Worm (Caenorhabditis elegans) whole organism, young adult: Measurements from ENCODE around the gene col-99.
"Not testable (repeated sequence)": the region's sequence is repeated elsewhere in the genome, so short reads cannot be mapped to it uniquely, and the experiment has no call there.

Experiments
- B0035.1 ChIP-seq: sonication (generic microtip); optimal IDR thresholded peaks from 2 replicates; lab custom pipeline; 2016; ENCODE audit warnings: missing genetic modification characterization, mild to moderate bottlenecking, missing compliant biosample characterization, missing genotype, missing genetic modification reagents
- D2030.7 ChIP-seq: fragments of 200-800 bp; sonication (Bioruptor generic); IDR thresholded peaks from 2 replicates; pipeline ENCODE4 v1.3.6; 2022; ENCODE audit warnings: missing genetic modification reagents, missing genetic modification characterization, missing compliant biosample characterization
- F23B12.7 ChIP-seq: sonication (generic microtip); optimal IDR thresholded peaks from 2 replicates; lab custom pipeline; 2017; ENCODE audit warnings: missing genetic modification characterization, mild to moderate bottlenecking, missing compliant biosample characterization, antibody characterized with exemption, moderate library complexity; ENCODE audit not compliant: insufficient read depth
- F39B2.1 ChIP-seq: fragments of 200-800 bp; sonication (Bioruptor generic); IDR thresholded peaks from 2 replicates; pipeline ENCODE4 v1.3.6; 2022; ENCODE audit warnings: missing genetic modification reagents, missing genetic modification characterization, missing compliant biosample characterization
- F57C9.4 ChIP-seq: sonication (generic microtip); optimal IDR thresholded peaks from 2 replicates; lab custom pipeline; 2017; ENCODE audit warnings: mild to moderate bottlenecking, missing genetic modification characterization, missing compliant biosample characterization
- K12H6.12 ChIP-seq: fragments of 200-800 bp; sonication (Bioruptor generic); optimal IDR thresholded peaks from 2 replicates; lab custom pipeline; 2018; ENCODE audit warnings: mild to moderate bottlenecking, missing genetic modification characterization, missing compliant biosample characterization
- T26A5.8 ChIP-seq: sonication (generic microtip); optimal IDR thresholded peaks from 2 replicates; lab custom pipeline; 2016; ENCODE audit warnings: missing genetic modification characterization, missing compliant biosample characterization
- Y56A3A.18 ChIP-seq: fragments of 200-800 bp; sonication (Bioruptor generic); IDR thresholded peaks from 2 replicates; pipeline ENCODE4 v1.3.6; 2022; ENCODE audit warnings: missing genetic modification reagents, missing genetic modification characterization, missing compliant biosample characterization
- atf-7 ChIP-seq: sonication (generic microtip); optimal IDR thresholded peaks from 2 replicates; lab custom pipeline; 2017; ENCODE audit warnings: mild to moderate bottlenecking, missing genetic modification characterization, missing compliant biosample characterization
- ccch-3 ChIP-seq: fragments of 200-800 bp; sonication (Bioruptor generic); optimal IDR thresholded peaks from 2 replicates; lab custom pipeline; 2018; ENCODE audit warnings: mild to moderate bottlenecking, missing genetic modification characterization, missing compliant biosample characterization
- ceh-27 ChIP-seq: fragments of 200-800 bp; sonication (Bioruptor generic); optimal IDR thresholded peaks from 2 replicates; lab custom pipeline; 2018; ENCODE audit warnings: mild to moderate bottlenecking, missing genetic modification characterization, moderate library complexity, missing compliant biosample characterization
- ceh-40 ChIP-seq: fragments of 200-800 bp; sonication (Bioruptor generic); IDR thresholded peaks from 2 replicates; pipeline ENCODE4 v1.3.6; 2022; ENCODE audit warnings: missing genetic modification characterization, missing compliant biosample characterization
- die-1 ChIP-seq: sonication (generic microtip); optimal IDR thresholded peaks from 2 replicates; lab custom pipeline; 2016; ENCODE audit warnings: missing genotype, mild to moderate bottlenecking, missing genetic modification characterization, missing compliant biosample characterization
- dpl-1 ChIP-seq: fragments of 150-350 bp; optimal IDR thresholded peaks from 2 replicates; lab custom pipeline; 2014; ENCODE audit warnings: missing biosample characterization, missing genetic modification reagents, missing genetic modification characterization
- egl-18 ChIP-seq: fragments of 200-800 bp; sonication (Bioruptor generic); IDR thresholded peaks from 2 replicates; pipeline ENCODE4 v1.3.6; 2022; ENCODE audit warnings: missing genetic modification reagents, missing genetic modification characterization, missing compliant biosample characterization
- egrh-3 ChIP-seq: fragments of 200-800 bp; sonication (Bioruptor generic); IDR thresholded peaks from 2 replicates; pipeline ENCODE4 v1.3.6; 2022; ENCODE audit warnings: missing genetic modification reagents, missing genetic modification characterization, missing compliant biosample characterization
- hmg-1.2 ChIP-seq: fragments of 200-800 bp; sonication (Bioruptor generic); IDR thresholded peaks from 2 replicates; pipeline ENCODE4 v1.3.6; 2022; ENCODE audit warnings: missing genetic modification reagents, missing genetic modification characterization, missing compliant biosample characterization
- lag-1 ChIP-seq: fragments of 200-800 bp; sonication (Bioruptor generic); IDR thresholded peaks from 2 replicates; pipeline ENCODE4 v1.3.6; 2022; ENCODE audit warnings: missing genetic modification reagents, missing genetic modification characterization, missing compliant biosample characterization
- lin-40 ChIP-seq: sonication (generic microtip); optimal IDR thresholded peaks from 2 replicates; lab custom pipeline; 2016; ENCODE audit warnings: missing genetic modification characterization, mild to moderate bottlenecking, missing compliant biosample characterization, missing genotype, missing genetic modification reagents
- lsy-27 ChIP-seq: sonication (generic microtip); optimal IDR thresholded peaks from 2 replicates; lab custom pipeline; 2017; ENCODE audit warnings: missing genetic modification characterization, mild to moderate bottlenecking, missing compliant biosample characterization, antibody characterized with exemption, missing genotype, borderline replicate concordance; ENCODE audit not compliant: insufficient read depth
- madf-10 ChIP-seq: sonication (generic microtip); optimal IDR thresholded peaks from 2 replicates; lab custom pipeline; 2016; ENCODE audit warnings: mild to moderate bottlenecking, missing genetic modification characterization, missing compliant biosample characterization
- madf-8 ChIP-seq: fragments of 200-800 bp; sonication (Bioruptor generic); conservative IDR thresholded peaks from 2 replicates; pipeline ENCODE4 v1.3.6; 2022; ENCODE audit warnings: missing genetic modification reagents, missing genetic modification characterization, missing compliant biosample characterization
- mel-28 ChIP-seq: sonication (generic microtip); optimal IDR thresholded peaks from 2 replicates; lab custom pipeline; 2016; ENCODE audit warnings: borderline replicate concordance, mild to moderate bottlenecking, missing genetic modification characterization, missing compliant biosample characterization
- mxl-1 ChIP-seq: sonication (generic microtip); optimal IDR thresholded peaks from 2 replicates; lab custom pipeline; 2016; ENCODE audit warnings: missing genetic modification characterization, missing compliant biosample characterization
- rec-8 ChIP-seq, 2 experiments: sonication (generic microtip); optimal IDR thresholded peaks; 2 replicates each; lab custom pipeline; 2016; ENCODE audit warnings: mild to moderate bottlenecking in 2 of 2, missing genetic modification characterization in 2 of 2, missing genetic modification reagents in 2 of 2, missing genotype in 2 of 2, missing biosample characterization in 1 of 2, missing compliant biosample characterization in 1 of 2, moderate library complexity in 1 of 2
- sdz-38 ChIP-seq: sonication (generic microtip); optimal IDR thresholded peaks from 2 replicates; lab custom pipeline; 2016; ENCODE audit warnings: missing genotype, missing genetic modification characterization, missing compliant biosample characterization
- snpc-1.3 ChIP-seq: sonication (generic microtip); optimal IDR thresholded peaks from 2 replicates; lab custom pipeline; 2017; ENCODE audit warnings: missing genetic modification characterization, mild to moderate bottlenecking, missing compliant biosample characterization, antibody characterized with exemption, moderate library complexity, missing genotype, missing genetic modification reagents; ENCODE audit not compliant: insufficient read depth
- snpc-4 ChIP-seq, 5 experiments: fragments of 150-350 bp in 1 of 5; sonication (generic microtip) in 4 of 5; optimal IDR thresholded peaks; 2 replicates each; lab custom pipeline; 2014 to 2018; ENCODE audit warnings: missing genetic modification characterization in 5 of 5, missing biosample characterization in 3 of 5, antibody characterized with exemption in 2 of 5, mild to moderate bottlenecking in 2 of 5, missing compliant biosample characterization in 2 of 5, missing genotype in 2 of 5, moderate library complexity in 2 of 5, missing genetic modification reagents in 1 of 5
- tbx-9 ChIP-seq: sonication (generic microtip); optimal IDR thresholded peaks from 2 replicates; lab custom pipeline; 2016; ENCODE audit warnings: borderline replicate concordance, missing genetic modification characterization, inconsistent platforms, missing compliant biosample characterization
- tlf-1 ChIP-seq: fragments of 200-800 bp; sonication (Bioruptor generic); optimal IDR thresholded peaks from 2 replicates; lab custom pipeline; 2018; ENCODE audit warnings: mild to moderate bottlenecking, missing genetic modification characterization, missing compliant biosample characterization
- xnd-1 ChIP-seq: sonication (generic microtip); optimal IDR thresholded peaks from 2 replicates; lab custom pipeline; 2016; ENCODE audit warnings: missing genotype, missing genetic modification reagents, missing genetic modification characterization, missing compliant biosample characterization
- ztf-22 ChIP-seq: fragments of 200-800 bp; sonication (Bioruptor generic); optimal IDR thresholded peaks from 2 replicates; lab custom pipeline; 2018; ENCODE audit warnings: mild to moderate bottlenecking, missing genetic modification characterization, moderate library complexity, missing compliant biosample characterization
- ztf-25 ChIP-seq: fragments of 200-800 bp; sonication (Bioruptor generic); IDR thresholded peaks from 2 replicates; pipeline ENCODE4 v1.3.6; 2022; ENCODE audit warnings: missing genetic modification reagents, missing genetic modification characterization, missing compliant biosample characterization
- ztf-3 ChIP-seq: fragments of 200-800 bp; sonication (Bioruptor generic); optimal IDR thresholded peaks from 2 replicates; lab custom pipeline; 2018; ENCODE audit warnings: mild to moderate bottlenecking, missing genetic modification characterization, missing compliant biosample characterization

col-99 gene

DNA sequence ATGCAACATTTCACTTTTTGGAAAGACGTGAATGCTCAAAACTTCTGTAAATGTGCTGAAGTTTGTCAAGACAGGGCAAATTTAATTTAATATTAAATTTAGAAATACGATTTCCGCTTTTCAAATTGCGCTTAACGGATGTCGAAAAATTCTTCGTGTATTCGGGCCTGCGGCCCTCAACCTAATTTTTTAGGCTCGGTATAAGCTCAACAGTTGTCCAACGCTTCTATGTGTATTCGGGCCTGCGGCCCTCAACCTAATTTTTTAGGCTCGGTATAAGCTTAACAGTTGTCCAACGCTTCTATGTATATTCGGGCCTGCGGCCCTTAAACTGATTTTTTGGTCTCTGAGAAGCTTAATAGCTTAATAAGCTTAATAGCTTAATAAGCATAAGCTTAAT is 28.9 kb downstream of the col-99 start (continued):
- TF ChIP-seq madf-10 (tag; lab: Kevin White, UChicago) (no peak), rec-8 (tag; optimal IDR thresholded peaks at IDR 0.05; lab: Kevin White, UChicago) (no peak), lag-1 (GFP tag; lab: Robert Waterston, UW) (no peak), Y56A3A.18 (no peak), ztf-22 (no peak), lin-40 (tag; lab: Kevin White, UChicago) (no peak), sdz-38 (no peak), mxl-1 (no peak), snpc-4 (GFP tag; optimal IDR thresholded peaks at IDR 0.05; lab: Kevin White, UChicago) (no peak), snpc-4 (tag; optimal IDR thresholded peaks at IDR 0.05; lab: Kevin White, UChicago) (no peak), lsy-27 (tag; lab: Kevin White, UChicago) (no peak), hmg-1.2 (GFP tag; lab: Robert Waterston, UW) (0 out of 2 replicates have a peak, but pooled peaks have one; percentile 11)

DNA sequence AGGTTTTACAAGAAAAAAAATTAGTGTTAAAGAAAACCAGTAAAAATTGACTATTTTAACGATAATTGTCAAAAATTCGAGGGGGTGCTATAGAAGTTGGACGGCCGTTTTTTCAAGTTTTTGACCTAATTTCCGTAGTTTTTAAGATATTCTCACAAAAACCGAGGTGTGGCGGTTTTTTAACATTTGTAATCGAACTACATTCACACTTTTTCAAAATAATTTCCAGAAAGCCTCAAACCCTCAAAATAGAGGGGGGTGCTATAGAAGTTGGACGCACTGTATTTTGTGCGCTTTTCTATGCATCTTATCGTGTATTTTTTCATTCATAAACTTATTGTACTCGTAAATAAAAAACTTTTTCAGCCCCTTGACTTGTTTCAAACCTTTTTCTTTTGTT is 36.3 kb downstream of the col-99 start, which contains the start of gene F29C4.4:
Gene F29C4.4 (plus strand): TSS at position 301 of the 400 bp plus-strand sequence.
- TF ChIP-seq ztf-25 (GFP tag; lab: Robert Waterston, UW); tlf-1 (GFP tag; lab: Kevin White, UChicago); Y56A3A.18: not testable (repeated sequence)

DNA sequence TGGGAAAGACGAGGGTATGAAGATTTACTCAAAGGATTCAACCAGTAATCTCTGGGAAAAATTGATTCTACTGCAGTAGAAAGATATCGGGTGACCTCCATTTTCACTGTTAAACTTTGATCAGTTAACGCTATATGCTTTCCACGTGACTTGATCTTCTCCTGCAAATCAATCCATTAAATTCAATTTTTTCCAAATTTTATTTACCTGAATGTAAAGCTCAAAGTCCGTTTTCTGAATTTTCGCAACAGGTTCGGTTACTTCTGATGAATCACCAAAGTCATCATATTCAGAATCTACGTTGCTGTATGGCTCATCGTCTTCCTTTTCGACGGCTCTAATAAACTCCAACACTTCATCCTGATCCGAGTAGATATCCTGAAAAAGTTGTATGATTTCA is 38.4 kb downstream of the col-99 start, which contains the start of gene B0545.4:
Gene B0545.4 (minus strand): TSS at position 101 of the 400 bp plus-strand sequence.
- TF ChIP-seq ceh-40 (GFP tag; lab: Robert Waterston, UW) (no peak), snpc-1.3 (tag; lab: Kevin White, UChicago) (no peak), K12H6.12 (tag; lab: Kevin White, UChicago) (no peak), ccch-3 (GFP tag; lab: Kevin White, UChicago) (no peak), mel-28 (tag; lab: Kevin White, UChicago) (no peak), rec-8 (tag; optimal IDR thresholded peaks at IDR 0.05; lab: Kevin White, UChicago) (no peak), die-1 (no peak), F57C9.4 (tag; lab: Kevin White, UChicago) (no peak), F23B12.7 (tag; lab: Kevin White, UChicago) (no peak), D2030.7 (GFP tag; lab: Robert Waterston, UW) (no peak), B0035.1 (tag; lab: Kevin White, UChicago) (no peak), xnd-1 (tag; lab: Kevin White, UChicago) (no peak), ztf-3 (no peak), F39B2.1 (GFP tag; lab: Robert Waterston, UW) (no peak), T26A5.8 (tag; lab: Kevin White, UChicago) (no peak), madf-8 (GFP tag; lab: Robert Waterston, UW) (no peak), tbx-9 (tag; lab: Kevin White, UChicago) (no peak), lin-40 (tag; lab: Kevin White, UChicago) (no peak), dpl-1 (no peak)

DNA sequence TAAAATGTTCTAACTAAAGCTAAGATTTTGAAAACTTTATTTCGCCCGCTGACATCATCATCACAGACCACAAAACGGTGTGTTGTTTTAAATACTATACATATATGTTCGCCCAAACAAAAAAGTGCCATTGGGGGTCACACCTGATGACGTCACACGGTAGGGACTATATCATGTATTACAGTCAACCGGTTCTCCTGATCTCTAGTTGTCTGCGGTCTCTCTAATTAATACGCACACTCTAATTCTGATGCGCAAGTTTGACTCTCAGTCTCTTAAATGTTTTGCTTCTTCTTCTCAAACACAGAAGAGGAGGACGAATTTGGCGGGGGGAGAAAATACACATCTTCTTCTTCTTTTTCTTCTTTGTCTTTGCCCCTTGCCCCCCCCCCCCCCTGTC is 44.9 kb downstream of the col-99 start:
- TF ChIP-seq lin-40 (tag; lab: Kevin White, UChicago), result peak; percentile 59
- TF ChIP-seq ceh-27 (GFP tag; lab: Kevin White, UChicago), result peak; percentile 28
- TF ChIP-seq egrh-3, result 0 out of 2 replicates have a peak, but pooled peaks have one; percentile 10
- TF ChIP-seq die-1, result no peak
- TF ChIP-seq egl-18 (GFP tag; lab: Robert Waterston, UW), result no peak
- peak; percentile 37 for TF ChIP-seq atf-7 (tag; lab: Kevin White, UChicago)
